Fruit fly (Drosophila melanogaster): ENCODE results near the gene CG14102.
"Not testable (repeated sequence)": the region's sequence is repeated elsewhere in the genome, so short reads cannot be mapped to it uniquely, and the experiment has no call there.

Gene CG14102

DNA sequence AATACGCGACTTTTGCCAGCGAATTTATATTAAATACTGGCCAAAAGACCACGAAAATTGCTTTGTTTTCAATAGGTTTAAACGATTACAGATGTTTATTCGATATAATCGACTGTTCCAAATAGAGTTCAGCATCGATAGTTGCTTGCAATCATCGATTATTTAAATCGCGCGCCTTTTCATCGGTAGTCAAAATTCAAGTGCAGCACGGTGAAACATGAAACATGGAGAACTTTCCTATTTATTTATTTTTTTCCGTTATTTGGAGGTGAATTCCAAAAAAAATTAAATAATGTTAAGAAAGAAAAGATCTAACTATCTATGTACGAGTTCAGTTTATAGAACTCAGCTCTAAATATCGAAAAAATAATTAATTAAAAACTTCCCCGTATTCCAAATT, 51.4 kb downstream of the CG14102 start, which contains the start of gene CG42638:
Gene CG42638 (minus strand): TSS at position 101 of the 400 bp plus-strand sequence.
- TF ChIP-seq CG32264, brk, CG9705 (GFP tag; optimal IDR thresholded peaks at IDR 0.05): not testable (repeated sequence)
